Worm (Caenorhabditis elegans): Measurements from ENCODE around the gene nlp-63.

- TF ChIP-seq nhr-12 (tag; optimal IDR thresholded peaks at IDR 0.05), result no peak
- TF ChIP-seq nhr-77 (tag; optimal IDR thresholded peaks at IDR 0.05), result no peak
- no peak for TF ChIP-seq lin-15B (tag; optimal IDR thresholded peaks at IDR 0.05)
- no peak for TF ChIP-seq elt-3 (tag; optimal IDR thresholded peaks at IDR 0.05)
- TF ChIP-seq pha-4 (tag; optimal IDR thresholded peaks at IDR 0.05), result no peak
- TF ChIP-seq unc-62 (GFP tag; optimal IDR thresholded peaks at IDR 0.05), result no peak
- TF ChIP-seq ceh-82 (tag; optimal IDR thresholded peaks at IDR 0.05), result no peak
- TF ChIP-seq nfya-1 (tag; optimal IDR thresholded peaks at IDR 0.05; ENCODE audit: insufficient read depth), result no peak
- TF ChIP-seq snpc-4 (tag; optimal IDR thresholded peaks at IDR 0.05), result no peak
- TF ChIP-seq fkh-10 (GFP tag; optimal IDR thresholded peaks at IDR 0.05), result no peak
- no peak for TF ChIP-seq ztf-11 (tag; optimal IDR thresholded peaks at IDR 0.05)
- TF ChIP-seq nhr-28 (tag; optimal IDR thresholded peaks at IDR 0.05), result no peak
Measured at ce11 chrII:10127389-10127788, 27.8 kb upstream of the nlp-63 start, which contains the start of gene F27E5.8.
